Worm (Caenorhabditis elegans) whole organism, early embryonic: ENCODE data around the gene psa-3.

Source experiments
- hmg-4 ChIP-seq: fragments of 200-800 bp; sonication (Bioruptor generic); optimal IDR thresholded peaks from 2 replicates; lab custom pipeline; 2018; ENCODE audit warnings: mild to moderate bottlenecking, missing genetic modification characterization, missing compliant biosample characterization
- pes-1 ChIP-seq: fragments of 200-800 bp; sonication (Bioruptor generic); IDR thresholded peaks from 2 replicates; pipeline ENCODE4 v1.3.6; 2022; ENCODE audit warnings: missing genetic modification reagents, missing genetic modification characterization, missing compliant biosample characterization

- TF ChIP-seq hmg-4 (no peak), pes-1 (GFP tag; lab: Robert Waterston, UW) (no peak)
These were observed 17.9 kb upstream of the psa-3 start for ce11 chrX:15389853-15390252.
